Worm (Caenorhabditis elegans) whole organism, L1 larva: Measurements from ENCODE around the gene B0546.5.

ENCODE experiments used
- ces-1 ChIP-seq: fragments of 150-350 bp; optimal IDR thresholded peaks from 2 replicates; lab custom pipeline; 2014; ENCODE audit warnings: missing biosample characterization, missing genetic modification reagents, missing genetic modification characterization
- egl-27 ChIP-seq, 2 experiments: fragments of 150-350 bp in 1 of 2; sonication (generic microtip); optimal IDR thresholded peaks; 3 replicates each; lab custom pipeline; 2017 to 2018; ENCODE audit warnings: missing biosample characterization in 2 of 2, missing genetic modification characterization in 2 of 2, missing genetic modification reagents in 2 of 2
- ets-5 ChIP-seq: fragments of 200-800 bp; sonication (Bioruptor generic); IDR thresholded peaks from 2 replicates; pipeline ENCODE4 v1.3.6; 2022; ENCODE audit warnings: missing genetic modification characterization, missing compliant biosample characterization
- fos-1 ChIP-seq: fragments of 150-350 bp; optimal IDR thresholded peaks from 2 replicates; lab custom pipeline; 2014; ENCODE audit warnings: missing biosample characterization, missing genetic modification characterization
- lin-39 ChIP-seq: fragments of 150-350 bp; optimal IDR thresholded peaks from 2 replicates; lab custom pipeline; 2014; ENCODE audit warnings: missing biosample characterization, missing genetic modification reagents, missing genetic modification characterization
- lir-3 ChIP-seq: sonication (generic microtip); optimal IDR thresholded peaks from 2 replicates; lab custom pipeline; 2016; ENCODE audit warnings: mild to moderate bottlenecking, missing genetic modification characterization, moderate library complexity, missing compliant biosample characterization; ENCODE audit not compliant: poor library complexity
- nhr-237 ChIP-seq: fragments of 150-350 bp; optimal IDR thresholded peaks from 2 replicates; lab custom pipeline; 2014; ENCODE audit warnings: missing biosample characterization, missing genetic modification characterization
- nhr-77 ChIP-seq: fragments of 150-350 bp; optimal IDR thresholded peaks from 2 replicates; lab custom pipeline; 2014; ENCODE audit warnings: missing biosample characterization, missing genetic modification characterization
- snpc-4 ChIP-seq: fragments of 150-350 bp; optimal IDR thresholded peaks from 2 replicates; lab custom pipeline; 2014; ENCODE audit warnings: missing biosample characterization, missing genetic modification characterization
- tbx-2 ChIP-seq: sonication (generic microtip); optimal IDR thresholded peaks from 2 replicates; lab custom pipeline; 2016; ENCODE audit warnings: missing genetic modification characterization, missing compliant biosample characterization
- ztf-4 ChIP-seq: fragments of 150-350 bp; optimal IDR thresholded peaks from 2 replicates; lab custom pipeline; 2014; ENCODE audit warnings: missing biosample characterization, missing genetic modification characterization

DNA sequence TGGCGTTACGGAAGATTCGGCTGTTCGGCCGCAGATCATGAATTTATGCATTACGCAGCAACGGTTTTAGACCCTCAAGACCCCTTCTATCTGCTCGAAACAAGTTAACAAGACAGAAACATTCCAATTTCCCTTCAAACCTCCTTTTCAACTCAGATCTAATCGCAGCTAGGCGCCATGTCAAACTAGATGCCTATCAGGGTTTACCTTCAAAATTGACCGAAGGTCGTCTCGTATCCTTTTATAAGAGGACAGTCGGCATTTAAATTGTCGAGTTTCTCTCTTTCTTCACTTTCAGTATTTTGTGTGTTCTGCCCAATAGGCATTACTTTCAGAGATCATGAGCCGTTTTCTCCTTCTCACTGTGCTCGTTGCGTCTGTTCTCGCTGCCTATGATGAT lies 48.1 kb upstream of the B0546.5 start, which contains the start of gene grd-13:
- no peak for TF ChIP-seq tbx-2 (tag; lab: Kevin White, UChicago)
- no peak for TF ChIP-seq lin-39 (tag; lab: Kevin White, UChicago)
- no peak for TF ChIP-seq fos-1 (tag; lab: Kevin White, UChicago)
- no peak for TF ChIP-seq ztf-4
- TF ChIP-seq ces-1 (GFP tag; lab: Kevin White, UChicago), result no peak
- TF ChIP-seq nhr-237 (tag; lab: Kevin White, UChicago), result no peak
- TF ChIP-seq ets-5 (GFP tag; lab: Robert Waterston, UW), result no peak
- no peak for TF ChIP-seq nhr-77 (tag; lab: Kevin White, UChicago)
- TF ChIP-seq snpc-4, result no peak
- TF ChIP-seq egl-27 (tag; optimal IDR thresholded peaks at IDR 0.05; lab: Kevin White, UChicago), result no peak
- TF ChIP-seq lir-3 (tag; lab: Kevin White, UChicago), result no peak
